Fruit fly (Drosophila melanogaster) whole organism, embryonic: ENCODE results near the gene Tmtc2.

ENCODE experiments used
- ATbp ChIP-seq: fragments of 200-800 bp; sonication (Bioruptor generic); optimal IDR thresholded peaks from 2 replicates; lab custom pipeline; 2017; ENCODE audit warnings: missing biosample characterization, mild to moderate bottlenecking, missing genetic modification characterization, missing genetic modification reagents
- Atf3 ChIP-seq: fragments of 200-800 bp; sonication (Bioruptor generic); optimal IDR thresholded peaks from 3 replicates; lab custom pipeline; 2016; ENCODE audit warnings: missing biosample characterization, missing genetic modification characterization
- BtbVII ChIP-seq: fragments of 200-800 bp; sonication (Bioruptor generic); optimal IDR thresholded peaks from 3 replicates; lab custom pipeline; 2017; ENCODE audit warnings: missing biosample characterization, mild to moderate bottlenecking, missing genetic modification characterization
- CG10209 ChIP-seq: fragments of 200-800 bp; sonication (Bioruptor generic); optimal IDR thresholded peaks from 3 replicates; lab custom pipeline; 2017; ENCODE audit warnings: missing biosample characterization, mild to moderate bottlenecking, missing genetic modification characterization, missing genetic modification reagents
- CG11504 ChIP-seq: fragments of 200-800 bp; sonication (Bioruptor generic); optimal IDR thresholded peaks from 3 replicates; lab custom pipeline; 2019; ENCODE audit warnings: missing biosample characterization, mild to moderate bottlenecking, missing genetic modification characterization, moderate library complexity
- CG12219 ChIP-seq: fragments of 200-800 bp; sonication (Bioruptor generic); optimal IDR thresholded peaks from 3 replicates; lab custom pipeline; 2018; ENCODE audit warnings: missing biosample characterization, mild to moderate bottlenecking, missing genetic modification characterization
- CG12236 ChIP-seq: fragments of 200-800 bp; sonication (Bioruptor generic); optimal IDR thresholded peaks from 2 replicates; lab custom pipeline; 2016; ENCODE audit warnings: missing biosample characterization, missing genetic modification characterization
- CG12659 ChIP-seq: fragments of 200-800 bp; sonication (Bioruptor generic); optimal IDR thresholded peaks from 3 replicates; lab custom pipeline; 2017; ENCODE audit warnings: mild to moderate bottlenecking, missing biosample characterization, missing genetic modification reagents, missing genetic modification characterization
- CG14860 ChIP-seq: fragments of 200-800 bp; sonication (Bioruptor generic); IDR thresholded peaks from 3 replicates; pipeline ENCODE4 v1.3.6; 2022; ENCODE audit warnings: missing biosample characterization, missing genetic modification characterization; ENCODE audit not compliant: partially characterized antibody
- CG14965 ChIP-seq: fragments of 200-800 bp; sonication (Bioruptor generic); optimal IDR thresholded peaks from 2 replicates; lab custom pipeline; 2016; ENCODE audit warnings: missing biosample characterization, missing genetic modification characterization, borderline replicate concordance
- CG15696 ChIP-seq: fragments of 200-800 bp; sonication (Bioruptor generic); optimal IDR thresholded peaks from 2 replicates; lab custom pipeline; 2019; ENCODE audit warnings: missing biosample characterization, mild to moderate bottlenecking, missing genetic modification characterization, moderate library complexity
- CG16779 ChIP-seq: fragments of 200-800 bp; sonication (Bioruptor generic); IDR thresholded peaks from 2 replicates; pipeline ENCODE4 v1.3.6; 2022; ENCODE audit warnings: missing biosample characterization, missing genetic modification characterization
- CG17912 ChIP-seq: fragments of 200-800 bp; sonication (Bioruptor generic); optimal IDR thresholded peaks from 2 replicates; lab custom pipeline; 2018; ENCODE audit warnings: missing biosample characterization, mild to moderate bottlenecking, missing genetic modification characterization
- CG18262 ChIP-seq: fragments of 200-800 bp; optimal IDR thresholded peaks from 3 replicates; lab custom pipeline; 2019; ENCODE audit warnings: missing biosample characterization, mild to moderate bottlenecking, missing genetic modification characterization, moderate library complexity
- CG18476 ChIP-seq: fragments of 200-800 bp; sonication (Bioruptor generic); optimal IDR thresholded peaks from 2 replicates; lab custom pipeline; 2016; ENCODE audit warnings: missing biosample characterization, mild to moderate bottlenecking, missing genetic modification characterization
- CG4328 ChIP-seq: fragments of 200-800 bp; sonication (Bioruptor generic); optimal IDR thresholded peaks from 3 replicates; lab custom pipeline; 2017; ENCODE audit warnings: missing biosample characterization, missing genetic modification reagents, missing genetic modification characterization
- CG4404 ChIP-seq: fragments of 200-800 bp; sonication (Bioruptor generic); IDR thresholded peaks from 2 replicates; pipeline ENCODE4 v1.3.6; 2022; ENCODE audit warnings: missing biosample characterization, missing genetic modification characterization
- CG6254 ChIP-seq: fragments of 200-800 bp; sonication (Bioruptor generic); optimal IDR thresholded peaks from 3 replicates; lab custom pipeline; 2017; ENCODE audit warnings: mild to moderate bottlenecking, missing biosample characterization, missing genetic modification reagents, missing genetic modification characterization
- CG7745 ChIP-seq: fragments of 200-800 bp; sonication (Bioruptor generic); optimal IDR thresholded peaks from 2 replicates; lab custom pipeline; 2018; ENCODE audit warnings: missing biosample characterization, mild to moderate bottlenecking, missing genetic modification characterization, moderate library complexity
- CG7928 ChIP-seq: fragments of 200-800 bp; sonication (Bioruptor generic); optimal IDR thresholded peaks from 2 replicates; lab custom pipeline; 2017; ENCODE audit warnings: missing biosample characterization, mild to moderate bottlenecking, missing genetic modification characterization
- CG9797 ChIP-seq: fragments of 200-800 bp; sonication (Bioruptor generic); optimal IDR thresholded peaks from 3 replicates; lab custom pipeline; 2018; ENCODE audit warnings: missing biosample characterization, mild to moderate bottlenecking, missing genetic modification characterization
- CG9932 ChIP-seq: fragments of 200-800 bp; sonication (Bioruptor generic); IDR thresholded peaks from 2 replicates; pipeline ENCODE4 v1.3.6; 2022; ENCODE audit warnings: missing biosample characterization, missing genetic modification characterization
- CkIIα-i1 ChIP-seq: fragments of 200-800 bp; sonication (Bioruptor generic); IDR thresholded peaks from 2 replicates; pipeline ENCODE4 v1.3.6; 2022; ENCODE audit warnings: missing biosample characterization, missing genetic modification characterization
- Hr78 ChIP-seq, 2 experiments: fragments of 200-800 bp in 1 of 2; fragments of >200 bp in 1 of 2; sonication (Bioruptor generic) in 1 of 2; optimal IDR thresholded peaks; 2 replicates each; lab custom pipeline; 2017 to 2019; ENCODE audit warnings: missing biosample characterization in 2 of 2, missing genetic modification characterization in 2 of 2, mild to moderate bottlenecking in 1 of 2, moderate library complexity in 1 of 2
- Lim3 ChIP-seq: fragments of 200-800 bp; sonication (Bioruptor generic); IDR thresholded peaks from 2 replicates; pipeline ENCODE4 v1.3.6; 2022; ENCODE audit warnings: missing biosample characterization, missing genetic modification characterization
- Med ChIP-seq: fragments of 200-800 bp; sonication (Bioruptor generic); peaks from one replicate; lab custom pipeline; 2016; ENCODE audit warnings: missing biosample characterization, missing genetic modification characterization, mild to moderate bottlenecking, inconsistent platforms, moderate library complexity
- Mes4 ChIP-seq: fragments of 200-800 bp; sonication (Bioruptor generic); optimal IDR thresholded peaks from 2 replicates; lab custom pipeline; 2016; ENCODE audit warnings: missing biosample characterization, missing genetic modification characterization
- Nf-YC ChIP-seq: fragments of 200-800 bp; optimal IDR thresholded peaks from 3 replicates; lab custom pipeline; 2019; ENCODE audit warnings: missing biosample characterization, mild to moderate bottlenecking, missing genetic modification characterization, moderate library complexity
- Six4 ChIP-seq: fragments of 200-800 bp; sonication (Bioruptor generic); optimal IDR thresholded peaks from 2 replicates; lab custom pipeline; 2016; ENCODE audit warnings: missing biosample characterization, missing genetic modification characterization
- Stat92E ChIP-seq, 3 experiments: fragments of >200 bp in 2 of 3; fragments of 200-800 bp in 1 of 3; sonication (Bioruptor generic) in 1 of 3; optimal IDR thresholded peaks; 2 replicates each; lab custom pipeline; 2017 to 2019; ENCODE audit warnings: missing biosample characterization in 3 of 3, missing genetic modification characterization in 3 of 3, mild to moderate bottlenecking in 1 of 3, moderate library complexity in 1 of 3
- TFAM ChIP-seq: fragments of 200-800 bp; sonication (Bioruptor generic); optimal IDR thresholded peaks from 2 replicates; lab custom pipeline; 2017; ENCODE audit warnings: missing biosample characterization, missing genetic modification characterization, inconsistent platforms
- Vsx1 ChIP-seq: fragments of 200-800 bp; sonication (Bioruptor generic); optimal IDR thresholded peaks from 2 replicates; lab custom pipeline; 2017; ENCODE audit warnings: missing biosample characterization, mild to moderate bottlenecking, missing genetic modification characterization, missing genetic modification reagents
- bigmax ChIP-seq: fragments of 200-800 bp; sonication (Bioruptor generic); optimal IDR thresholded peaks from 2 replicates; lab custom pipeline; 2018; ENCODE audit warnings: missing biosample characterization, mild to moderate bottlenecking, missing genetic modification characterization
- bsh ChIP-seq, 2 experiments: fragments of 200-800 bp; sonication (Bioruptor generic); optimal IDR thresholded peaks; 2 replicates each; lab custom pipeline; 2017 to 2018; ENCODE audit warnings: mild to moderate bottlenecking in 2 of 2, missing biosample characterization in 2 of 2, missing genetic modification characterization in 2 of 2, moderate library complexity in 1 of 2
- crc ChIP-seq: fragments of 200-800 bp; sonication (Bioruptor generic); optimal IDR thresholded peaks from 2 replicates; lab custom pipeline; 2016; ENCODE audit warnings: missing biosample characterization, missing genetic modification characterization
- dan ChIP-seq: fragments of 200-800 bp; sonication (Bioruptor generic); IDR thresholded peaks from 2 replicates; pipeline ENCODE4 v1.3.6; 2022; ENCODE audit warnings: missing biosample characterization, missing genetic modification characterization
- dmrt11E ChIP-seq: fragments of 200-800 bp; sonication (Bioruptor generic); optimal IDR thresholded peaks from 3 replicates; lab custom pipeline; 2018; ENCODE audit warnings: missing biosample characterization, mild to moderate bottlenecking, missing genetic modification characterization, moderate library complexity
- dysf ChIP-seq: fragments of 200-800 bp; sonication (Bioruptor generic); IDR thresholded peaks from 3 replicates; pipeline ENCODE4 v1.3.6; 2022; ENCODE audit warnings: missing biosample characterization, missing genetic modification characterization
- ewg ChIP-seq: fragments of 200-800 bp; sonication (Bioruptor generic); optimal IDR thresholded peaks from 3 replicates; lab custom pipeline; 2017; ENCODE audit warnings: mild to moderate bottlenecking, missing biosample characterization, missing genetic modification reagents, missing genetic modification characterization
- eyg ChIP-seq: fragments of 200-800 bp; sonication (Bioruptor generic); optimal IDR thresholded peaks from 3 replicates; lab custom pipeline; 2016; ENCODE audit warnings: missing biosample characterization, missing genetic modification characterization
- fu2 ChIP-seq: fragments of 200-800 bp; sonication (Bioruptor generic); optimal IDR thresholded peaks from 2 replicates; lab custom pipeline; 2016; ENCODE audit warnings: missing biosample characterization, missing genetic modification characterization
- gsb-n ChIP-seq: fragments of 200-800 bp; sonication (Bioruptor generic); optimal IDR thresholded peaks from 3 replicates; lab custom pipeline; 2018; ENCODE audit warnings: missing biosample characterization, mild to moderate bottlenecking, missing genetic modification characterization
- ind ChIP-seq: fragments of 200-800 bp; sonication (Bioruptor generic); optimal IDR thresholded peaks from 3 replicates; lab custom pipeline; 2016; ENCODE audit warnings: missing biosample characterization, missing genetic modification characterization
- lola ChIP-seq, 3 experiments: fragments of >200 bp in 2 of 3; fragments of 200-800 bp in 1 of 3; sonication (Bioruptor generic) in 1 of 3; optimal IDR thresholded peaks; 2 replicates each; lab custom pipeline; 2017 to 2019; ENCODE audit warnings: missing biosample characterization in 3 of 3, missing genetic modification characterization in 3 of 3, mild to moderate bottlenecking in 1 of 3, moderate library complexity in 1 of 3
- mam ChIP-seq: fragments of 200-800 bp; sonication (Bioruptor generic); optimal IDR thresholded peaks from 3 replicates; lab custom pipeline; 2016; ENCODE audit warnings: missing biosample characterization, missing genetic modification characterization
- sna ChIP-seq: fragments of 200-800 bp; sonication (Bioruptor generic); IDR thresholded peaks from 2 replicates; pipeline ENCODE4 v1.3.6; 2022; ENCODE audit warnings: missing biosample characterization, missing genetic modification characterization; ENCODE audit not compliant: partially characterized antibody
- tgo ChIP-seq: fragments of 200-800 bp; sonication (Bioruptor generic); IDR thresholded peaks from 3 replicates; pipeline ENCODE4 v1.3.6; 2022; ENCODE audit warnings: missing biosample characterization, missing genetic modification characterization
- ttk ChIP-seq: fragments of 200-800 bp; sonication (Bioruptor generic); IDR thresholded peaks from 2 replicates; pipeline ENCODE4 v2.1.2; 2022; ENCODE audit warnings: missing biosample characterization, missing genetic modification characterization
- vvl ChIP-seq: fragments of 200-800 bp; sonication (Bioruptor generic); IDR thresholded peaks from 2 replicates; pipeline ENCODE4 v1.3.6; 2022; ENCODE audit warnings: missing biosample characterization, missing genetic modification characterization
- z ChIP-seq: fragments of 200-800 bp; sonication (Bioruptor generic); IDR thresholded peaks from 3 replicates; pipeline ENCODE4 v1.3.6; 2022; ENCODE audit warnings: missing biosample characterization, missing genetic modification characterization

Tmtc2 gene

dm6 chr2L:974105-974504 is 51.5 kb downstream of the Tmtc2 start (continued):
- no peak for TF ChIP-seq dan (GFP tag; lab: Robert Waterston, UW)
- no peak for TF ChIP-seq CG9797 (GFP tag; lab: Kevin White, UChicago)
- TF ChIP-seq CG7928 (GFP tag; lab: Kevin White, UChicago), result no peak
- TF ChIP-seq gsb-n (tag; lab: Kevin White, UChicago), result peak; percentile 72
- peak; percentile 1 for TF ChIP-seq CG12219 (GFP tag; lab: Kevin White, UChicago)
- no peak for TF ChIP-seq CG14965
- no peak for TF ChIP-seq Stat92E (GFP tag; optimal IDR thresholded peaks at IDR 0.05; lab: Kevin White, UChicago)
- no peak for TF ChIP-seq eyg (GFP tag; lab: Kevin White, UChicago)
- TF ChIP-seq ttk, result no peak
- 0 out of 3 replicates have a peak, but pooled peaks have one; percentile 19 for TF ChIP-seq z
- no peak for TF ChIP-seq CG4328 (GFP tag; lab: Kevin White, UChicago)
- no peak for TF ChIP-seq fu2 (GFP tag; lab: Kevin White, UChicago)
- peak; percentile 61 for TF ChIP-seq ATbp (GFP tag; lab: Kevin White, UChicago)
- TF ChIP-seq BtbVII (GFP tag; lab: Kevin White, UChicago), result no peak
- TF ChIP-seq CkIIα-i1 (GFP tag; lab: Robert Waterston, UW), result no peak
- TF ChIP-seq crc (GFP tag; lab: Kevin White, UChicago), result no peak
- no peak for TF ChIP-seq CG18476 (GFP tag; lab: Kevin White, UChicago)
- no peak for TF ChIP-seq dysf (GFP tag; lab: Robert Waterston, UW)
- TF ChIP-seq ind (GFP tag; lab: Kevin White, UChicago), result no peak
- no peak for TF ChIP-seq mam (GFP tag; lab: Kevin White, UChicago)
- peak; percentile 44 for TF ChIP-seq CG10209 (GFP tag; lab: Kevin White, UChicago)
- TF ChIP-seq Med (GFP tag; lab: Kevin White, UChicago), result peak; percentile 74
- peak; percentile 6 for TF ChIP-seq CG7745
- TF ChIP-seq Vsx1 (GFP tag; lab: Kevin White, UChicago), result peak; percentile 19
- TF ChIP-seq dmrt11E (tag; lab: Kevin White, UChicago), result peak; percentile 63
- TF ChIP-seq CG11504, result peak; percentile 12
- TF ChIP-seq Hr78 (GFP tag; optimal IDR thresholded peaks at IDR 0.05; lab: Kevin White, UChicago), result peak in 1 of 2 experiments; percentile 76
- no peak for TF ChIP-seq CG12659
- no peak for TF ChIP-seq CG14860 (GFP tag; lab: Robert Waterston, UW)
- peak; percentile 44 for TF ChIP-seq CG15696 (tag; lab: Kevin White, UChicago)
- peak; percentile 17 for TF ChIP-seq CG6254 (GFP tag; lab: Kevin White, UChicago)
- peak; percentile 3 for TF ChIP-seq Nf-YC (tag; lab: Kevin White, UChicago)
- TF ChIP-seq sna (GFP tag; lab: Robert Waterston, UW), result no peak
- no peak for TF ChIP-seq CG16779 (GFP tag; lab: Robert Waterston, UW)
- peak; percentile 32; the same call in 1 of the 2 replicates for TF ChIP-seq vvl (GFP tag; lab: Robert Waterston, UW)
- no peak for TF ChIP-seq tgo
- TF ChIP-seq lola (GFP tag; optimal IDR thresholded peaks at IDR 0.05; lab: Kevin White, UChicago), result no peak
- no peak for TF ChIP-seq CG17912 (GFP tag; lab: Kevin White, UChicago)
- no peak for TF ChIP-seq Lim3
- TF ChIP-seq Mes4, result peak; percentile 11
- peak in 1 of 2 experiments; percentile 70 for TF ChIP-seq bsh (GFP tag; optimal IDR thresholded peaks at IDR 0.05; lab: Kevin White, UChicago)
- no peak for TF ChIP-seq CG4404 (GFP tag; lab: Robert Waterston, UW)
- no peak for TF ChIP-seq CG9932 (GFP tag; lab: Robert Waterston, UW)
- peak; percentile 2 for TF ChIP-seq ewg
- TF ChIP-seq TFAM (GFP tag; lab: Kevin White, UChicago), result no peak
- TF ChIP-seq CG12236, result peak; percentile 37
- TF ChIP-seq bigmax (GFP tag; lab: Kevin White, UChicago), result no peak
- peak; percentile 30 for TF ChIP-seq Six4
- peak; percentile 36 for TF ChIP-seq CG18262 (tag; lab: Kevin White, UChicago)
- TF ChIP-seq Atf3, result peak; percentile 7
